Worm (Caenorhabditis elegans): Measurements from ENCODE around the gene K07F5.14.

DNA sequence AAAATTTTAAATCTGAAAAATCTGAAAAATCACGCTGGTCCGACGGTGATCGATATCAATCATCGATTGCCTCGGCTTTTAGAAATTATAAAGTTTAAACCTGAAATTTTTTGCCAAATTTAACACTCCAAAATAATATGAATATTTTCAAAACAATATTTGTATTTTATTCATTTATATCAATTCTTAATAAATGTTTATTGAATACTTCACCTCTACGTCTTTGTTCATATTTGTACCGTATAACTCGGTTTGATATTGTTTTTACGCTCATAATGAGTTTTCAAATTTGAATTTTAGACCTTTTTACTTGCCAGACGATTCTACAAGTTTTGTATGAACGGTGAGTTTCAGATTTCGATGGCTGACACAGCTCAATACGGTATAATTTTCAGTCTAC is 2.8 kb downstream of the K07F5.14 start, which contains the start of the genes K07F5.15 and K07F5.22:
- TF ChIP-seq sea-1 (GFP tag; conservative IDR thresholded peaks at IDR 0.05) (no peak), B0310.2 (tag; optimal IDR thresholded peaks at IDR 0.05) (no peak), ama-1 (optimal IDR thresholded peaks at IDR 0.05) (no peak), tbx-11 (GFP tag; IDR thresholded peaks at IDR 0.05) (no peak), ceh-13 (GFP tag; optimal IDR thresholded peaks at IDR 0.05) (no peak), flt-1 (GFP tag; IDR thresholded peaks at IDR 0.05) (no peak), tra-4 (tag; optimal IDR thresholded peaks at IDR 0.05) (no peak), pes-1 (GFP tag; IDR thresholded peaks at IDR 0.05) (no peak), tbx-37 (GFP tag; conservative IDR thresholded peaks at IDR 0.05) (no peak), hmg-4 (GFP tag; optimal IDR thresholded peaks at IDR 0.05) (no peak), aly-1 (tag; optimal IDR thresholded peaks at IDR 0.05) (no peak), F13C5.2 (tag; optimal IDR thresholded peaks at IDR 0.05) (no peak)

Measured in whole organism, early embryonic.